Worm (Caenorhabditis elegans) whole organism, L4 larva: ENCODE data around the gene clec-80.

Experiments used
- F26F4.8 ChIP-seq: fragments of 200-800 bp; sonication (Bioruptor generic); conservative IDR thresholded peaks from 2 replicates; pipeline ENCODE4 v1.3.6; 2022; ENCODE audit warnings: missing genetic modification characterization, missing compliant biosample characterization
- R02D3.7 ChIP-seq: fragments of 150-350 bp; sonication (generic microtip); optimal IDR thresholded peaks from 3 replicates; lab custom pipeline; 2014; ENCODE audit warnings: missing biosample characterization, missing genetic modification characterization
- T26A8.4 ChIP-seq: fragments of 200-800 bp; sonication (Bioruptor generic); IDR thresholded peaks from 2 replicates; pipeline ENCODE4 v1.3.6; 2022; ENCODE audit warnings: missing genetic modification characterization, missing compliant biosample characterization
- Y5F2A.4 ChIP-seq: fragments of 200-800 bp; sonication (Bioruptor generic); optimal IDR thresholded peaks from 2 replicates; lab custom pipeline; 2018; ENCODE audit warnings: mild to moderate bottlenecking, missing genetic modification characterization, missing compliant biosample characterization
- aly-2 ChIP-seq: sonication (generic microtip); optimal IDR thresholded peaks from 2 replicates; lab custom pipeline; 2018; ENCODE audit warnings: missing biosample characterization, missing genetic modification characterization
- ama-1 ChIP-seq: fragments of 150-350 bp; optimal IDR thresholded peaks from 2 replicates; lab custom pipeline; 2014; ENCODE audit warnings: inconsistent platforms, mixed read lengths
- arid-1 ChIP-seq: fragments of 200-800 bp; sonication (Bioruptor generic); conservative IDR thresholded peaks from 2 replicates; pipeline ENCODE4 v1.3.6; 2022; ENCODE audit warnings: missing genetic modification reagents, missing genetic modification characterization, missing compliant biosample characterization
- attf-4 ChIP-seq: sonication (generic microtip); optimal IDR thresholded peaks from 3 replicates; lab custom pipeline; 2017; ENCODE audit warnings: missing biosample characterization, missing genetic modification characterization
- ceh-20 ChIP-seq: fragments of 200-800 bp; sonication (Bioruptor generic); IDR thresholded peaks from 2 replicates; pipeline ENCODE4 v1.3.6; 2022; ENCODE audit warnings: missing genetic modification reagents, missing genetic modification characterization, missing compliant biosample characterization
- ceh-28 ChIP-seq: fragments of 150-350 bp; optimal IDR thresholded peaks from 2 replicates; lab custom pipeline; 2014; ENCODE audit warnings: missing biosample characterization, missing genetic modification reagents, missing genetic modification characterization
- ceh-44 ChIP-seq: fragments of 200-800 bp; sonication (Bioruptor generic); IDR thresholded peaks from 2 replicates; pipeline ENCODE4 v1.3.6; 2022; ENCODE audit warnings: missing genetic modification reagents, missing genetic modification characterization, missing compliant biosample characterization
- ceh-82 ChIP-seq: sonication (generic microtip); optimal IDR thresholded peaks from 2 replicates; lab custom pipeline; 2017; ENCODE audit warnings: missing biosample characterization, missing genetic modification characterization
- ces-1 ChIP-seq: fragments of 150-350 bp; sonication (generic microtip); optimal IDR thresholded peaks from 4 replicates; lab custom pipeline; 2014; ENCODE audit warnings: missing biosample characterization, missing genetic modification reagents, missing genetic modification characterization
- daf-16 ChIP-seq, 3 experiments: sonication (generic microtip); optimal IDR thresholded peaks; 2 replicates each; lab custom pipeline; 2016 to 2017; ENCODE audit warnings: missing genetic modification characterization in 3 of 3, missing genetic modification reagents in 3 of 3, mild to moderate bottlenecking in 2 of 3, missing compliant biosample characterization in 2 of 3, missing biosample characterization in 1 of 3, moderate library complexity in 1 of 3
- daf-19 ChIP-seq: fragments of 200-800 bp; sonication (Bioruptor generic); conservative IDR thresholded peaks from 2 replicates; pipeline ENCODE4 v1.3.6; 2022; ENCODE audit warnings: missing genetic modification characterization, missing compliant biosample characterization
- dmd-6 ChIP-seq: fragments of 200-800 bp; sonication (Bioruptor generic); IDR thresholded peaks from 2 replicates; pipeline ENCODE4 v1.3.6; 2022; ENCODE audit warnings: missing genetic modification reagents, missing genetic modification characterization, missing compliant biosample characterization
- dpl-1 ChIP-seq: fragments of 150-350 bp; optimal IDR thresholded peaks from 2 replicates; lab custom pipeline; 2014; ENCODE audit warnings: missing biosample characterization, missing genetic modification reagents, missing genetic modification characterization
- duxl-1 ChIP-seq: sonication (generic microtip); optimal IDR thresholded peaks from 2 replicates; lab custom pipeline; 2016; ENCODE audit warnings: mild to moderate bottlenecking, missing genetic modification characterization, moderate library complexity, missing compliant biosample characterization; ENCODE audit not compliant: poor library complexity
- dve-1 ChIP-seq: sonication (generic microtip); optimal IDR thresholded peaks from 2 replicates; lab custom pipeline; 2017; ENCODE audit warnings: antibody characterized with exemption, mild to moderate bottlenecking, missing genetic modification characterization, missing compliant biosample characterization; ENCODE audit not compliant: insufficient read depth
- egl-43 ChIP-seq: fragments of 200-800 bp; sonication (Bioruptor generic); IDR thresholded peaks from 2 replicates; pipeline ENCODE4 v1.3.6; 2022; ENCODE audit warnings: missing genetic modification reagents, missing genetic modification characterization, missing compliant biosample characterization
- hlh-11 ChIP-seq: fragments of 200-800 bp; sonication (Bioruptor generic); optimal IDR thresholded peaks from 2 replicates; lab custom pipeline; 2018; ENCODE audit warnings: mild to moderate bottlenecking, missing genetic modification characterization, missing compliant biosample characterization
- hlh-30 ChIP-seq: sonication (generic microtip); optimal IDR thresholded peaks from 2 replicates; lab custom pipeline; 2017; ENCODE audit warnings: antibody characterized with exemption, mild to moderate bottlenecking, missing genetic modification characterization, missing compliant biosample characterization; ENCODE audit not compliant: insufficient read depth
- lim-7 ChIP-seq: fragments of 200-800 bp; sonication (Bioruptor generic); IDR thresholded peaks from 2 replicates; pipeline ENCODE4 v1.3.6; 2022; ENCODE audit warnings: missing genetic modification characterization, missing compliant biosample characterization
- lin-15B ChIP-seq: fragments of 150-350 bp; sonication (generic microtip); optimal IDR thresholded peaks from 3 replicates; lab custom pipeline; 2014; ENCODE audit warnings: missing biosample characterization, missing genetic modification characterization
- lin-29 ChIP-seq: fragments of 200-800 bp; sonication (Bioruptor generic); IDR thresholded peaks from 2 replicates; pipeline ENCODE4 v1.3.6; 2022; ENCODE audit warnings: missing genetic modification reagents, missing genetic modification characterization, missing compliant biosample characterization
- lsy-2 ChIP-seq, 2 experiments: fragments of 150-350 bp in 1 of 2; sonication (generic microtip) in 1 of 2; optimal IDR thresholded peaks; 2 replicates each; lab custom pipeline; 2014 to 2017; ENCODE audit warnings: missing biosample characterization in 2 of 2, missing genetic modification characterization in 2 of 2
- mdt-29 ChIP-seq: fragments of 200-800 bp; sonication (Bioruptor generic); IDR thresholded peaks from 2 replicates; pipeline ENCODE4 v1.3.6; 2022; ENCODE audit warnings: missing genetic modification reagents, missing genetic modification characterization, missing compliant biosample characterization
- mep-1 ChIP-seq: fragments of 150-350 bp; sonication (generic microtip); optimal IDR thresholded peaks from 3 replicates; lab custom pipeline; 2014; ENCODE audit warnings: missing biosample characterization, missing genetic modification characterization
- mes-2 ChIP-seq: sonication (generic microtip); optimal IDR thresholded peaks from 2 replicates; lab custom pipeline; 2016; ENCODE audit warnings: missing genotype, mild to moderate bottlenecking, missing genetic modification characterization, missing compliant biosample characterization; ENCODE audit not compliant: poor library complexity, severe bottlenecking
- mxl-2 ChIP-seq: fragments of 200-800 bp; sonication (Bioruptor generic); conservative IDR thresholded peaks from 2 replicates; pipeline ENCODE4 v1.3.6; 2022; ENCODE audit warnings: missing genetic modification reagents, missing genetic modification characterization, missing compliant biosample characterization
- nhr-10 ChIP-seq: fragments of 150-350 bp; optimal IDR thresholded peaks from 2 replicates; lab custom pipeline; 2014; ENCODE audit warnings: missing biosample characterization, missing genetic modification characterization
- nhr-102 ChIP-seq: sonication (generic microtip); optimal IDR thresholded peaks from 2 replicates; lab custom pipeline; 2016; ENCODE audit warnings: mild to moderate bottlenecking, missing genetic modification characterization, moderate library complexity, missing compliant biosample characterization
- nhr-11 ChIP-seq: fragments of 150-350 bp; optimal IDR thresholded peaks from 2 replicates; lab custom pipeline; 2014; ENCODE audit warnings: missing biosample characterization, missing genetic modification characterization
- nhr-237 ChIP-seq: sonication (generic microtip); optimal IDR thresholded peaks from 2 replicates; lab custom pipeline; 2017; ENCODE audit warnings: missing biosample characterization, missing genetic modification characterization
- nhr-28 ChIP-seq: fragments of 150-350 bp; optimal IDR thresholded peaks from 2 replicates; lab custom pipeline; 2014; ENCODE audit warnings: missing biosample characterization, missing genetic modification characterization
- php-3 ChIP-seq: fragments of 200-800 bp; sonication (Bioruptor generic); IDR thresholded peaks from 2 replicates; pipeline ENCODE4 v1.3.6; 2022; ENCODE audit warnings: missing genetic modification reagents, missing genetic modification characterization, missing compliant biosample characterization
- pqm-1 ChIP-seq: sonication (generic microtip); optimal IDR thresholded peaks from 2 replicates; lab custom pipeline; 2017; ENCODE audit warnings: missing biosample characterization, missing genetic modification characterization
- sdz-12 ChIP-seq: fragments of 200-800 bp; sonication (Bioruptor generic); optimal IDR thresholded peaks from 2 replicates; lab custom pipeline; 2018; ENCODE audit warnings: mild to moderate bottlenecking, missing genetic modification characterization, missing compliant biosample characterization
- set-16 ChIP-seq: fragments of 200-800 bp; sonication (Bioruptor generic); IDR thresholded peaks from 2 replicates; pipeline ENCODE4 v1.3.6; 2022; ENCODE audit warnings: missing genetic modification reagents, missing genetic modification characterization, missing compliant biosample characterization
- snpc-1.2 ChIP-seq: fragments of 200-800 bp; sonication (Bioruptor generic); IDR thresholded peaks from 2 replicates; pipeline ENCODE4 v1.3.6; 2022; ENCODE audit warnings: missing genetic modification reagents, missing genetic modification characterization, missing compliant biosample characterization
- unc-130 ChIP-seq: sonication (generic microtip); optimal IDR thresholded peaks from 2 replicates; lab custom pipeline; 2016; ENCODE audit warnings: missing genetic modification reagents, missing genetic modification characterization, missing compliant biosample characterization
- unc-62 ChIP-seq, 3 experiments: fragments of 150-350 bp in 1 of 3; sonication (generic microtip); optimal IDR thresholded peaks in 2 of 3; peaks in 1 of 3; 1 replicate in 1 of 3; 2 replicates in 2 of 3; lab custom pipeline; 2014 to 2017; ENCODE audit warnings: missing biosample characterization in 3 of 3, missing genetic modification characterization in 3 of 3, missing genetic modification reagents in 3 of 3, missing genotype in 1 of 3
- zfp-2 ChIP-seq: sonication (generic microtip); optimal IDR thresholded peaks from 2 replicates; lab custom pipeline; 2016; ENCODE audit warnings: mild to moderate bottlenecking, missing genetic modification characterization, missing compliant biosample characterization
- zip-11 ChIP-seq: fragments of 200-800 bp; sonication (Bioruptor generic); IDR thresholded peaks from 2 replicates; pipeline ENCODE4 v1.3.6; 2022; ENCODE audit warnings: missing genetic modification characterization, missing compliant biosample characterization
- ztf-11 ChIP-seq: fragments of 150-350 bp; optimal IDR thresholded peaks from 2 replicates; lab custom pipeline; 2014; ENCODE audit warnings: missing biosample characterization, missing genetic modification characterization

clec-80 gene

DNA sequence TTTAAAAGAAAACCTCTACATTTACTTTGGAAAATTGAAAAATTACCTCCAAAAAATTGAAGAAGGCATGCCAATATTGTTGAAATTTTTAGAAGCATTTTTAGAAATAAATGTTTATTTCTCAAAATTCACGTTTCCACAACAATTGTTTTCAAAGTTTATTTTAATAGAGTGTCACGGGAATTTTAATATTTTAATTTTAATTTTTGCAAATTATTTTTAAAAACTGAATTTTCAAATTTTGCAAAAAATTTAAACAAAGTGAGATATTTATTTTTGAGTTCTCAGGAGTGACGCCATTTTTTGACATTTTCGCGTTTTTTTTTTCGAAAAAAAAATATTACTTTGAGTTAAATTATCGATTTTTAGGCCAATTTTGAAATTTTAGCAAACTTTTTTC is 29.6 kb downstream of the clec-80 start, which contains the start of gene Y54G2A.49:
Gene Y54G2A.49 (minus strand): TSS at position 101 of the 400 bp plus-strand sequence.
- no peak for TF ChIP-seq hlh-11
- no peak for TF ChIP-seq zip-11 (GFP tag; lab: Robert Waterston, UW)
- no peak for TF ChIP-seq sdz-12 (GFP tag; lab: Kevin White, UChicago)
- TF ChIP-seq nhr-11 (tag; lab: Kevin White, UChicago): no peak
- no peak for TF ChIP-seq dpl-1 (GFP tag; lab: Kevin White, UChicago)
- no peak for TF ChIP-seq ceh-28
- no peak for TF ChIP-seq lin-29 (GFP tag; lab: Robert Waterston, UW)
- no peak for TF ChIP-seq nhr-237 (tag; lab: Kevin White, UChicago)
- TF ChIP-seq mes-2 (tag; lab: Kevin White, UChicago): no peak
- TF ChIP-seq unc-62 (GFP tag; optimal IDR thresholded peaks at IDR 0.05 in 1 of 2; lab: Kevin White, UChicago): no peak
- TF ChIP-seq unc-62 (tag; optimal IDR thresholded peaks at IDR 0.05; lab: Kevin White, UChicago): no peak
- no peak for TF ChIP-seq aly-2 (tag; lab: Kevin White, UChicago)
- TF ChIP-seq daf-16 (GFP tag; optimal IDR thresholded peaks at IDR 0.05; lab: Kevin White, UChicago): no peak
- no peak for TF ChIP-seq daf-16 (tag; optimal IDR thresholded peaks at IDR 0.05; lab: Kevin White, UChicago)
- no peak for TF ChIP-seq ceh-20 (GFP tag; lab: Robert Waterston, UW)
- no peak for TF ChIP-seq nhr-102 (tag; lab: Kevin White, UChicago)
- no peak for TF ChIP-seq php-3
- no peak for TF ChIP-seq lim-7 (GFP tag; lab: Robert Waterston, UW)
- TF ChIP-seq ceh-44: no peak

DNA sequence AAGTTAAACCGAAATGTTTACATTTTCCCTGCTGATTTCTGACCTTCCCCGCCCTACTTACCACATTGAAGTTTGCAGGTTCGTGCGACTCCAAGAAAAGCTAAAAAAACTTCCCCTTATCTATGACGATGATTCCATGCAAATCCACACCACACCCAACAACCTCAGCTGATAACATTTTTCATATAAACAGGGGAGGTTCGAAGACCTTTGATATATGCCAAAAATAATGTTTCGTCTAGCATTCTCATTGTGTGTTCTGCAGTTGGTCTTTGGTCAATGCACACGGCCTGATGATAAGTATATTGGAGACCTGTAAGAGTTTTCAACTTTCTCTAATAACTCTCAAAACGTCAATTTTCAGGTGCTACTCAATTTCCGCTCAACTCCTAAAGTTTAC is 30.6 kb downstream of the clec-80 start:
- TF ChIP-seq hlh-11 (peak; percentile 43), pqm-1 (tag; lab: Kevin White, UChicago) (peak; percentile 27), nhr-28 (peak; percentile 27), R02D3.7 (tag; lab: Kevin White, UChicago) (no peak), daf-16 (GFP tag; optimal IDR thresholded peaks at IDR 0.05; lab: Kevin White, UChicago) (no peak), daf-16 (tag; optimal IDR thresholded peaks at IDR 0.05; lab: Kevin White, UChicago) (peak; percentile 80), dve-1 (peak; percentile 27), dmd-6 (peak; percentile 67), mxl-2 (GFP tag; lab: Robert Waterston, UW) (no peak)

DNA sequence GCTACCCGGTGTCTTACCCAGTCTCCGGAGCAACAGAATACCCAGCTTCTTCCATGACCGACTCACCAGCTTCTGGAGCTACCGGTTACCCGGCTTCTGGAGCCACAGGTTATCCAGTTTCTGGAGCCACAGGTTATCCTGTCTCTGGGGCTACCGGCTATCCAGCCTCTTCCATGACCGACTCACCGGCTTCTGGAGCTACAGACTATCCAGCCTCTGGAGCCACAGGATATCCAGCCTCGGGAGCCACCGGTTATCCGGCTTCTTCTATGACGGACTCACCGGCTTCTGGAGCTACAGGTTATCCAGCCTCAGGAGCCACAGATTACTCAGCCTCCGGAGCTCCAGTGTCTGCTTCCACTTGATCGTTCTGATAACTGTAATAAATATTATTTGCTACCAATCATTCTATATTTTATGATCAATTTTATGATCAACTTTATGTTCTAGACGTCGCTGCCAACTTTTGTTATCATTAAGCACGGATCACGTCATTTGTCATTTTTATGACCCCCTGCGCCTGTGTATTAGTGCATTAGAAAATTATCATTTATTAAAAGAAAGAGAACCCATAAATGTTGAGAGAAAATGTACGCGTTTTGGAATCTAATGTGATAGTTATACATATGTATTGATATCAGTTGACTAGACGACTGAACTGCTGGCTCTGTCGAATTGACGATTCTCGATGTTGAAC is 31.7 kb downstream of the clec-80 start:
- no peak for TF ChIP-seq unc-130 (GFP tag; lab: Kevin White, UChicago)
- no peak for TF ChIP-seq nhr-10 (tag; lab: Kevin White, UChicago)
- no peak for TF ChIP-seq lsy-2 (tag; optimal IDR thresholded peaks at IDR 0.05; lab: Kevin White, UChicago)
- TF ChIP-seq T26A8.4 (GFP tag; lab: Robert Waterston, UW): no peak
- TF ChIP-seq lin-15B: no peak
- TF ChIP-seq egl-43 (GFP tag; lab: Robert Waterston, UW): 0 out of 2 replicates have a peak, but pooled peaks have one; percentile 8
- TF ChIP-seq ceh-20 (GFP tag; lab: Robert Waterston, UW): peak; percentile 84
- no peak for TF ChIP-seq snpc-1.2 (GFP tag; lab: Robert Waterston, UW)
- no peak for TF ChIP-seq Y5F2A.4 (GFP tag; lab: Kevin White, UChicago)
- no peak for TF ChIP-seq duxl-1
- TF ChIP-seq unc-62 (GFP tag; optimal IDR thresholded peaks at IDR 0.05 in 1 of 2; lab: Kevin White, UChicago): no peak
- no peak for TF ChIP-seq unc-62 (tag; optimal IDR thresholded peaks at IDR 0.05; lab: Kevin White, UChicago)
- TF ChIP-seq nhr-11 (tag; lab: Kevin White, UChicago): no peak
- no peak for TF ChIP-seq daf-19 (GFP tag; lab: Robert Waterston, UW)
- no peak for TF ChIP-seq ztf-11 (tag; lab: Kevin White, UChicago)
- TF ChIP-seq attf-4 (tag; lab: Kevin White, UChicago): no peak
- TF ChIP-seq pqm-1 (tag; lab: Kevin White, UChicago): peak; percentile 85
- TF ChIP-seq ama-1 (lab: Kevin White, UChicago): no peak
- peak; percentile 100 for TF ChIP-seq php-3
- TF ChIP-seq ceh-82: no peak
- TF ChIP-seq mdt-29 (GFP tag; lab: Robert Waterston, UW): no peak
- TF ChIP-seq ces-1 (GFP tag; lab: Kevin White, UChicago): no peak
- TF ChIP-seq hlh-11: peak; percentile 77
- peak; percentile 84 for TF ChIP-seq set-16
- TF ChIP-seq F26F4.8 (GFP tag; lab: Robert Waterston, UW): no peak
- peak; percentile 41 for TF ChIP-seq hlh-30
- TF ChIP-seq zfp-2 (tag; lab: Kevin White, UChicago): no peak
- peak; percentile 13 for TF ChIP-seq mep-1
- TF ChIP-seq arid-1 (GFP tag; lab: Robert Waterston, UW): no peak
